Worm (Caenorhabditis elegans) whole organism, L4/young adult: ENCODE data around the gene F56D6.20.

ENCODE experiments used
- W03F9.2 ChIP-seq: fragments of 150-350 bp; optimal IDR thresholded peaks from 2 replicates; lab custom pipeline; 2014; ENCODE audit warnings: missing biosample characterization, missing genetic modification characterization
- dao-5 ChIP-seq: sonication (generic microtip); optimal IDR thresholded peaks from 2 replicates; lab custom pipeline; 2016; ENCODE audit warnings: missing genotype, missing genetic modification characterization, moderate library complexity, missing compliant biosample characterization
- him-1 ChIP-seq: sonication (generic microtip); optimal IDR thresholded peaks from 2 replicates; lab custom pipeline; 2016; ENCODE audit warnings: missing genotype, missing genetic modification reagents, missing genetic modification characterization, missing compliant biosample characterization

Gene F56D6.20

ce11 chrIV:3912598-3912997, at the start of gene F56D6.20:
F56D6.20 (plus strand) TSS chrIV:3912898.
- TF ChIP-seq dao-5 (tag; lab: Kevin White, UChicago) (no peak), W03F9.2 (tag; lab: Kevin White, UChicago) (no peak), him-1 (no peak)

ce11 chrIV:3862948-3863347, 49.8 kb upstream of the F56D6.20 start:
- no peak for TF ChIP-seq W03F9.2 (tag; lab: Kevin White, UChicago)
- TF ChIP-seq him-1, result no peak
- no peak for TF ChIP-seq dao-5 (tag; lab: Kevin White, UChicago)

ce11 chrIV:3864944-3865343, 47.8 kb upstream of the F56D6.20 start, which contains the start of gene aat-8:
aat-8 (minus strand) TSS chrIV:3865044.
- TF ChIP-seq him-1, result no peak
- no peak for TF ChIP-seq dao-5 (tag; lab: Kevin White, UChicago)
- no peak for TF ChIP-seq W03F9.2 (tag; lab: Kevin White, UChicago)

ce11 chrIV:3866018-3866417, 46.7 kb upstream of the F56D6.20 start:
- TF ChIP-seq dao-5 (tag; lab: Kevin White, UChicago) (no peak), W03F9.2 (tag; lab: Kevin White, UChicago) (no peak), him-1 (no peak)

ce11 chrIV:3867252-3867651, 45.4 kb upstream of the F56D6.20 start, which contains the start of gene F37C4.4:
F37C4.4 (plus strand) TSS chrIV:3867309.
- TF ChIP-seq W03F9.2 (tag; lab: Kevin White, UChicago), result no peak
- no peak for TF ChIP-seq dao-5 (tag; lab: Kevin White, UChicago)
- no peak for TF ChIP-seq him-1

- no peak for TF ChIP-seq dao-5 (tag; lab: Kevin White, UChicago)
- no peak for TF ChIP-seq him-1
- no peak for TF ChIP-seq W03F9.2 (tag; lab: Kevin White, UChicago)
Observed at ce11 chrIV:3869875-3870274, 42.8 kb upstream of the F56D6.20 start.

ce11 chrIV:3873195-3873594, 39.5 kb upstream of the F56D6.20 start:
- no peak for TF ChIP-seq him-1
- TF ChIP-seq W03F9.2 (tag; lab: Kevin White, UChicago), result no peak
- no peak for TF ChIP-seq dao-5 (tag; lab: Kevin White, UChicago)

- TF ChIP-seq W03F9.2 (tag; lab: Kevin White, UChicago), result no peak
- TF ChIP-seq dao-5 (tag; lab: Kevin White, UChicago), result no peak
- TF ChIP-seq him-1, result no peak
Observed at ce11 chrIV:3873706-3874105, 39.0 kb upstream of the F56D6.20 start, which contains the start of gene F37C4.5. F37C4.5 (minus strand) TSS chrIV:3873806.

ce11 chrIV:3874417-3874816, 38.3 kb upstream of the F56D6.20 start:
- TF ChIP-seq dao-5 (tag; lab: Kevin White, UChicago) (no peak), W03F9.2 (tag; lab: Kevin White, UChicago) (no peak), him-1 (no peak)

ce11 chrIV:3875260-3875659, 37.4 kb upstream of the F56D6.20 start:
- TF ChIP-seq W03F9.2 (tag; lab: Kevin White, UChicago), result no peak
- no peak for TF ChIP-seq him-1
- no peak for TF ChIP-seq dao-5 (tag; lab: Kevin White, UChicago)

- TF ChIP-seq dao-5 (tag; lab: Kevin White, UChicago) (no peak), him-1 (no peak), W03F9.2 (tag; lab: Kevin White, UChicago) (no peak)
Observed at ce11 chrIV:3876955-3877354, 35.7 kb upstream of the F56D6.20 start.

ce11 chrIV:3878283-3878938, 34.3 kb upstream of the F56D6.20 start, which contains the start of gene F37C4.6:
F37C4.6 (minus strand) TSS chrIV:3878333.
- TF ChIP-seq dao-5 (tag; lab: Kevin White, UChicago), result no peak
- TF ChIP-seq him-1, result no peak
- TF ChIP-seq W03F9.2 (tag; lab: Kevin White, UChicago), result no peak

- TF ChIP-seq dao-5 (tag; lab: Kevin White, UChicago) (no peak), W03F9.2 (tag; lab: Kevin White, UChicago) (no peak), him-1 (no peak)
Observed at ce11 chrIV:3881119-3881518, 31.6 kb upstream of the F56D6.20 start, which contains the start of the genes F37C4.8 and oac-23. F37C4.8 (minus strand) TSS chrIV:3881219. oac-23 (plus strand) TSS chrIV:3881441.

- TF ChIP-seq dao-5 (tag; lab: Kevin White, UChicago) (no peak), W03F9.2 (tag; lab: Kevin White, UChicago) (no peak), him-1 (no peak)
Observed at ce11 chrIV:3885369-3885768, 27.3 kb upstream of the F56D6.20 start, which contains the start of gene oac-22. oac-22 (plus strand) TSS chrIV:3885669.
